Worm (Caenorhabditis elegans) whole organism, L3 larva: ENCODE measurements around the gene Y59A8B.24.
"Not testable (repeated sequence)": the region's sequence is repeated elsewhere in the genome, so short reads cannot be mapped to it uniquely, and the experiment has no call there.

Experiments used
- R02D3.7 ChIP-seq: fragments of 150-350 bp; optimal IDR thresholded peaks from 2 replicates; lab custom pipeline; 2014; ENCODE audit warnings: missing biosample characterization, missing genetic modification characterization
- ZK546.5 ChIP-seq: sonication (generic microtip); optimal IDR thresholded peaks from 2 replicates; lab custom pipeline; 2017; ENCODE audit warnings: missing biosample characterization, missing genetic modification characterization
- aly-2 ChIP-seq: fragments of 150-350 bp; optimal IDR thresholded peaks from 2 replicates; lab custom pipeline; 2014; ENCODE audit warnings: missing biosample characterization, missing genetic modification characterization
- ceh-28 ChIP-seq: fragments of 150-350 bp; optimal IDR thresholded peaks from 2 replicates; lab custom pipeline; 2014; ENCODE audit warnings: missing biosample characterization, missing genetic modification reagents, missing genetic modification characterization
- ceh-82 ChIP-seq: fragments of 150-350 bp; optimal IDR thresholded peaks from 2 replicates; lab custom pipeline; 2014; ENCODE audit warnings: missing biosample characterization, missing genetic modification characterization
- ceh-9 ChIP-seq: sonication (generic microtip); optimal IDR thresholded peaks from 2 replicates; lab custom pipeline; 2018; ENCODE audit warnings: missing biosample characterization, missing genetic modification characterization
- daf-12 ChIP-seq: fragments of 150-350 bp; optimal IDR thresholded peaks from 2 replicates; lab custom pipeline; 2014; ENCODE audit warnings: missing biosample characterization, missing genetic modification reagents, missing genetic modification characterization
- egl-5 ChIP-seq: fragments of 150-350 bp; optimal IDR thresholded peaks from 2 replicates; lab custom pipeline; 2017; ENCODE audit warnings: missing biosample characterization, missing genetic modification reagents, missing genetic modification characterization, inconsistent platforms
- elt-1 ChIP-seq: fragments of 150-350 bp; optimal IDR thresholded peaks from 2 replicates; lab custom pipeline; 2014; ENCODE audit warnings: missing biosample characterization, missing genetic modification characterization
- elt-2 ChIP-seq: sonication (generic microtip); optimal IDR thresholded peaks from 2 replicates; lab custom pipeline; 2016; ENCODE audit warnings: missing genetic modification reagents, mild to moderate bottlenecking, missing genetic modification characterization, missing compliant biosample characterization
- elt-3 ChIP-seq, 3 experiments: fragments of 150-350 bp in 1 of 3; sonication (generic microtip) in 2 of 3; optimal IDR thresholded peaks; 2 replicates in 2 of 3; 4 replicates in 1 of 3; lab custom pipeline; 2014 to 2017; ENCODE audit warnings: missing biosample characterization in 3 of 3, missing genetic modification characterization in 3 of 3
- eor-1 ChIP-seq, 2 experiments: fragments of 150-350 bp; optimal IDR thresholded peaks; 2 replicates each; lab custom pipeline; 2014 to 2018; ENCODE audit warnings: missing biosample characterization in 2 of 2, missing genetic modification characterization in 2 of 2
- fkh-10 ChIP-seq: sonication (generic microtip); optimal IDR thresholded peaks from 2 replicates; lab custom pipeline; 2017; ENCODE audit warnings: missing biosample characterization, missing genetic modification reagents, missing genetic modification characterization
- fkh-2 ChIP-seq: fragments of 150-350 bp; optimal IDR thresholded peaks from 2 replicates; lab custom pipeline; 2014; ENCODE audit warnings: missing biosample characterization, missing genetic modification reagents, missing genetic modification characterization
- fos-1 ChIP-seq: fragments of 150-350 bp; optimal IDR thresholded peaks from 2 replicates; lab custom pipeline; 2014; ENCODE audit warnings: missing biosample characterization, missing genetic modification characterization
- hmg-11 ChIP-seq: sonication (generic microtip); optimal IDR thresholded peaks from 2 replicates; lab custom pipeline; 2016; ENCODE audit warnings: missing genetic modification characterization, missing compliant biosample characterization
- jun-1 ChIP-seq: fragments of 150-350 bp; optimal IDR thresholded peaks from 2 replicates; lab custom pipeline; 2014; ENCODE audit warnings: missing biosample characterization, missing genetic modification reagents, missing genetic modification characterization
- lin-15B ChIP-seq: fragments of 150-350 bp; optimal IDR thresholded peaks from 2 replicates; lab custom pipeline; 2014; ENCODE audit warnings: missing biosample characterization, missing genetic modification characterization
- lin-39 ChIP-seq: fragments of 150-350 bp; optimal IDR thresholded peaks from 2 replicates; lab custom pipeline; 2018; ENCODE audit warnings: missing biosample characterization, missing genetic modification reagents, missing genetic modification characterization
- mdl-1 ChIP-seq: fragments of 150-350 bp; optimal IDR thresholded peaks from 2 replicates; lab custom pipeline; 2014; ENCODE audit warnings: missing biosample characterization, missing genetic modification characterization
- mml-1 ChIP-seq: fragments of 150-350 bp; sonication (generic microtip); optimal IDR thresholded peaks from 3 replicates; lab custom pipeline; 2014; ENCODE audit warnings: missing biosample characterization, missing genetic modification characterization
- nfya-1 ChIP-seq: sonication (generic microtip); optimal IDR thresholded peaks from 2 replicates; lab custom pipeline; 2017; ENCODE audit warnings: missing genetic modification characterization, mild to moderate bottlenecking, missing compliant biosample characterization, antibody characterized with exemption, moderate library complexity; ENCODE audit not compliant: insufficient read depth
- nhr-11 ChIP-seq: fragments of 150-350 bp; optimal IDR thresholded peaks from 2 replicates; lab custom pipeline; 2014; ENCODE audit warnings: missing biosample characterization, missing genetic modification characterization
- nhr-12 ChIP-seq: fragments of 150-350 bp; optimal IDR thresholded peaks from 2 replicates; lab custom pipeline; 2014; ENCODE audit warnings: missing biosample characterization, missing genetic modification characterization
- nhr-23 ChIP-seq: fragments of 150-350 bp; optimal IDR thresholded peaks from 2 replicates; lab custom pipeline; 2014; ENCODE audit warnings: missing biosample characterization, missing genetic modification reagents, missing genetic modification characterization
- nhr-237 ChIP-seq: fragments of 150-350 bp; optimal IDR thresholded peaks from 2 replicates; lab custom pipeline; 2014; ENCODE audit warnings: missing biosample characterization, missing genetic modification characterization
- nhr-25 ChIP-seq: sonication (generic microtip); optimal IDR thresholded peaks from 2 replicates; lab custom pipeline; 2017; ENCODE audit warnings: missing biosample characterization, missing genetic modification characterization
- nhr-28 ChIP-seq: fragments of 150-350 bp; optimal IDR thresholded peaks from 2 replicates; lab custom pipeline; 2014; ENCODE audit warnings: missing biosample characterization, missing genetic modification characterization
- nhr-43 ChIP-seq: sonication (generic microtip); optimal IDR thresholded peaks from 2 replicates; lab custom pipeline; 2016; ENCODE audit warnings: mild to moderate bottlenecking, missing genetic modification characterization, missing compliant biosample characterization; ENCODE audit not compliant: poor library complexity, severe bottlenecking
- nhr-77 ChIP-seq: fragments of 150-350 bp; optimal IDR thresholded peaks from 2 replicates; lab custom pipeline; 2014; ENCODE audit warnings: missing biosample characterization, missing genetic modification characterization
- pha-4 ChIP-seq: fragments of 150-350 bp; optimal IDR thresholded peaks from 2 replicates; lab custom pipeline; 2014; ENCODE audit warnings: missing biosample characterization, missing genetic modification reagents, missing genetic modification characterization
- pqm-1 ChIP-seq: fragments of 150-350 bp; optimal IDR thresholded peaks from 2 replicates; lab custom pipeline; 2017; ENCODE audit warnings: missing biosample characterization, missing genetic modification characterization, inconsistent platforms
- sea-2 ChIP-seq: fragments of 150-350 bp; sonication (generic microtip); optimal IDR thresholded peaks from 4 replicates; lab custom pipeline; 2014; ENCODE audit warnings: missing biosample characterization, missing genetic modification reagents, missing genetic modification characterization
- skn-1 ChIP-seq: fragments of 150-350 bp; optimal IDR thresholded peaks from 2 replicates; lab custom pipeline; 2014; ENCODE audit warnings: missing biosample characterization, missing genetic modification characterization
- snpc-4 ChIP-seq: fragments of 150-350 bp; optimal IDR thresholded peaks from 2 replicates; lab custom pipeline; 2014; ENCODE audit warnings: missing biosample characterization, missing genetic modification characterization
- tbx-2 ChIP-seq: sonication (generic microtip); optimal IDR thresholded peaks from 2 replicates; lab custom pipeline; 2016; ENCODE audit warnings: mild to moderate bottlenecking, missing genetic modification characterization, missing compliant biosample characterization
- ztf-11 ChIP-seq: fragments of 150-350 bp; optimal IDR thresholded peaks from 2 replicates; lab custom pipeline; 2014; ENCODE audit warnings: missing biosample characterization, missing genetic modification characterization
- ztf-4 ChIP-seq: fragments of 150-350 bp; optimal IDR thresholded peaks from 2 replicates; lab custom pipeline; 2014; ENCODE audit warnings: missing biosample characterization, missing genetic modification characterization

Y59A8B.24 gene

ce11 chrV:17903829-17904228 is 47.9 kb upstream of the Y59A8B.24 start, which contains the start of gene C06H5.14:
C06H5.14 (plus strand) TSS chrV:17904129.
- TF ChIP-seq ZK546.5 (tag; lab: Kevin White, UChicago); elt-3 (tag; optimal IDR thresholded peaks at IDR 0.05; lab: Kevin White, UChicago); eor-1 (tag; optimal IDR thresholded peaks at IDR 0.05; lab: Kevin White, UChicago): not testable (repeated sequence)

ce11 chrV:17905765-17906164 is 46.0 kb upstream of the Y59A8B.24 start:
- TF ChIP-seq lin-39 (no peak), nhr-25 (peak; percentile 56), fos-1 (tag; lab: Kevin White, UChicago) (no peak), nhr-23 (tag; lab: Kevin White, UChicago) (peak; percentile 50), elt-1 (tag; lab: Kevin White, UChicago) (no peak), nfya-1 (tag; lab: Kevin White, UChicago) (no peak), ceh-28 (peak; percentile 66), nhr-12 (tag; lab: Kevin White, UChicago) (no peak)

- TF ChIP-seq fkh-2: no peak
- TF ChIP-seq nfya-1 (tag; lab: Kevin White, UChicago): no peak
- TF ChIP-seq lin-39: no peak
- no peak for TF ChIP-seq egl-5 (tag; lab: Kevin White, UChicago)
- TF ChIP-seq mdl-1 (tag; lab: Kevin White, UChicago): no peak
- TF ChIP-seq ceh-82 (tag; lab: Kevin White, UChicago): no peak
- TF ChIP-seq ZK546.5 (tag; lab: Kevin White, UChicago): no peak
- no peak for TF ChIP-seq nhr-77
- no peak for TF ChIP-seq R02D3.7
- no peak for TF ChIP-seq ceh-28
- no peak for TF ChIP-seq nhr-237 (tag; lab: Kevin White, UChicago)
- TF ChIP-seq mml-1 (tag; lab: Kevin White, UChicago): no peak
- no peak for TF ChIP-seq ceh-9 (tag; lab: Kevin White, UChicago)
- no peak for TF ChIP-seq ztf-4 (tag; lab: Kevin White, UChicago)
- TF ChIP-seq ztf-11 (tag; lab: Kevin White, UChicago): no peak
Observed at ce11 chrV:17910019-17910418, 41.7 kb upstream of the Y59A8B.24 start, which contains the start of gene dcar-1. dcar-1 (plus strand) TSS chrV:17910319.

- TF ChIP-seq ceh-9 (tag; lab: Kevin White, UChicago): no peak
- no peak for TF ChIP-seq pqm-1 (tag; lab: Kevin White, UChicago)
- no peak for TF ChIP-seq skn-1 (tag; lab: Kevin White, UChicago)
- TF ChIP-seq nhr-43: no peak
- TF ChIP-seq nhr-237 (tag; lab: Kevin White, UChicago): no peak
- TF ChIP-seq aly-2 (tag; lab: Kevin White, UChicago): no peak
- no peak for TF ChIP-seq egl-5 (tag; lab: Kevin White, UChicago)
- no peak for TF ChIP-seq nhr-12 (tag; lab: Kevin White, UChicago)
- TF ChIP-seq ZK546.5 (tag; lab: Kevin White, UChicago): no peak
- no peak for TF ChIP-seq sea-2 (GFP tag; lab: Kevin White, UChicago)
- no peak for TF ChIP-seq tbx-2 (tag; lab: Kevin White, UChicago)
- no peak for TF ChIP-seq nhr-11
Observed at ce11 chrV:17918726-17919125, 33.0 kb upstream of the Y59A8B.24 start, which contains the start of gene C06H5.8. C06H5.8 (plus strand) TSS chrV:17919026.

ce11 chrV:17921423-17921822 is 30.3 kb upstream of the Y59A8B.24 start, which contains the start of gene E01B7.2:
E01B7.2 (plus strand) TSS chrV:17921772.
- TF ChIP-seq pqm-1 (tag; lab: Kevin White, UChicago) (no peak), fkh-10 (GFP tag; lab: Kevin White, UChicago) (peak; percentile 24), nhr-237 (tag; lab: Kevin White, UChicago) (no peak), eor-1 (tag; optimal IDR thresholded peaks at IDR 0.05; lab: Kevin White, UChicago) (peak in 1 of 2 experiments; percentile 56), nhr-43 (no peak), mml-1 (tag; lab: Kevin White, UChicago) (no peak), nhr-28 (tag; lab: Kevin White, UChicago) (no peak), snpc-4 (tag; lab: Kevin White, UChicago) (peak; percentile 47), jun-1 (peak; percentile 40), sea-2 (GFP tag; lab: Kevin White, UChicago) (no peak), lin-15B (peak; percentile 82), nhr-23 (tag; lab: Kevin White, UChicago) (peak; percentile 89), lin-39 (peak; percentile 35), ztf-4 (tag; lab: Kevin White, UChicago) (no peak), daf-12 (tag; lab: Kevin White, UChicago) (no peak), aly-2 (tag; lab: Kevin White, UChicago) (no peak), elt-3 (tag; optimal IDR thresholded peaks at IDR 0.05; lab: Kevin White, UChicago) (no peak), ceh-28 (peak; percentile 64), hmg-11 (tag; lab: Kevin White, UChicago) (peak; percentile 48), nfya-1 (tag; lab: Kevin White, UChicago) (peak; percentile 75), skn-1 (tag; lab: Kevin White, UChicago) (peak; percentile 96), ceh-82 (tag; lab: Kevin White, UChicago) (peak; percentile 71), ZK546.5 (tag; lab: Kevin White, UChicago) (no peak), pha-4 (peak; percentile 86), elt-2 (tag; lab: Kevin White, UChicago) (peak; percentile 21), nhr-25 (peak; percentile 47), ceh-9 (tag; lab: Kevin White, UChicago) (no peak)
- TF ChIP-seq, all 47 proteins: peak for 15
